Worm (Caenorhabditis elegans) whole organism, L1 larva: ENCODE data around the gene wrt-2.

ENCODE experiments used
- C04F5.9 ChIP-seq: sonication (generic microtip); optimal IDR thresholded peaks from 2 replicates; lab custom pipeline; 2016; ENCODE audit warnings: missing genetic modification characterization, missing compliant biosample characterization
- C34B4.2 ChIP-seq: sonication (generic microtip); optimal IDR thresholded peaks from 2 replicates; lab custom pipeline; 2017; ENCODE audit warnings: mild to moderate bottlenecking, missing genetic modification characterization, missing compliant biosample characterization
- F16B12.6 ChIP-seq: fragments of 150-350 bp; optimal IDR thresholded peaks from 2 replicates; lab custom pipeline; 2014; ENCODE audit warnings: missing biosample characterization, missing genetic modification characterization
- alr-1 ChIP-seq: fragments of 200-800 bp; sonication (Bioruptor generic); optimal IDR thresholded peaks from 2 replicates; lab custom pipeline; 2018; ENCODE audit warnings: borderline replicate concordance, mild to moderate bottlenecking, missing genetic modification characterization, missing compliant biosample characterization
- aly-2 ChIP-seq: fragments of 150-350 bp; optimal IDR thresholded peaks from 2 replicates; lab custom pipeline; 2014; ENCODE audit warnings: missing biosample characterization, missing genetic modification characterization
- ama-1 ChIP-seq: fragments of 150-350 bp; optimal IDR thresholded peaks from 2 replicates; lab custom pipeline; 2014
- blmp-1 ChIP-seq: fragments of 150-350 bp; optimal IDR thresholded peaks from 2 replicates; lab custom pipeline; 2014; ENCODE audit warnings: missing biosample characterization, missing genetic modification characterization
- ceh-63 ChIP-seq: fragments of 200-800 bp; sonication (Bioruptor generic); optimal IDR thresholded peaks from 2 replicates; lab custom pipeline; 2018; ENCODE audit warnings: mild to moderate bottlenecking, missing genetic modification characterization, missing compliant biosample characterization
- ceh-82 ChIP-seq, 3 experiments: fragments of 150-350 bp in 1 of 3; sonication (generic microtip) in 2 of 3; optimal IDR thresholded peaks; 2 replicates each; lab custom pipeline; 2014 to 2017; ENCODE audit warnings: missing biosample characterization in 3 of 3, missing genetic modification characterization in 3 of 3
- dpl-1 ChIP-seq, 3 experiments: fragments of 150-350 bp in 2 of 3; sonication (generic microtip) in 1 of 3; optimal IDR thresholded peaks; 2 replicates each; lab custom pipeline; 2014 to 2017; ENCODE audit warnings: missing biosample characterization in 3 of 3, missing genetic modification characterization in 3 of 3, missing genetic modification reagents in 3 of 3
- dsc-1 ChIP-seq: sonication (generic microtip); optimal IDR thresholded peaks from 2 replicates; lab custom pipeline; 2016; ENCODE audit warnings: mild to moderate bottlenecking, missing genetic modification characterization, missing compliant biosample characterization
- efl-1 ChIP-seq, 4 experiments: fragments of 150-350 bp; optimal IDR thresholded peaks in 3 of 4; peaks in 1 of 4; 1 replicate in 1 of 4; 2 replicates in 3 of 4; lab custom pipeline; 2014; ENCODE audit warnings: missing biosample characterization in 2 of 4, missing genetic modification characterization in 2 of 4, missing genetic modification reagents in 2 of 4
- egl-13 ChIP-seq: sonication (generic microtip); optimal IDR thresholded peaks from 2 replicates; lab custom pipeline; 2016; ENCODE audit warnings: missing genotype, missing genetic modification reagents, missing genetic modification characterization, missing compliant biosample characterization
- egl-27 ChIP-seq, 2 experiments: fragments of 150-350 bp in 1 of 2; sonication (generic microtip); optimal IDR thresholded peaks; 3 replicates each; lab custom pipeline; 2017 to 2018; ENCODE audit warnings: missing biosample characterization in 2 of 2, missing genetic modification characterization in 2 of 2, missing genetic modification reagents in 2 of 2
- elt-3 ChIP-seq, 6 experiments: fragments of 150-350 bp in 1 of 6; sonication (generic microtip); optimal IDR thresholded peaks; 2 replicates each; lab custom pipeline; 2017 to 2018; ENCODE audit warnings: missing biosample characterization in 6 of 6, missing genetic modification characterization in 6 of 6, inconsistent platforms in 1 of 6
- ets-5 ChIP-seq: fragments of 200-800 bp; sonication (Bioruptor generic); IDR thresholded peaks from 2 replicates; pipeline ENCODE4 v1.3.6; 2022; ENCODE audit warnings: missing genetic modification characterization, missing compliant biosample characterization
- fkh-8 ChIP-seq: sonication (generic microtip); optimal IDR thresholded peaks from 2 replicates; lab custom pipeline; 2016; ENCODE audit warnings: mild to moderate bottlenecking, missing genetic modification characterization, missing compliant biosample characterization
- grh-1 ChIP-seq: fragments of 200-800 bp; sonication (Bioruptor generic); IDR thresholded peaks from 2 replicates; pipeline ENCODE4 v1.3.6; 2022; ENCODE audit warnings: missing genetic modification reagents, missing genetic modification characterization, missing compliant biosample characterization
- hlh-17 ChIP-seq: fragments of 200-800 bp; sonication (Bioruptor generic); optimal IDR thresholded peaks from 2 replicates; lab custom pipeline; 2018; ENCODE audit warnings: missing genetic modification characterization, mild to moderate bottlenecking, missing compliant biosample characterization, moderate library complexity, borderline replicate concordance
- irx-1 ChIP-seq: sonication (generic microtip); optimal IDR thresholded peaks from 2 replicates; lab custom pipeline; 2016; ENCODE audit warnings: missing genetic modification characterization, missing compliant biosample characterization
- jun-1 ChIP-seq: fragments of 150-350 bp; optimal IDR thresholded peaks from 2 replicates; lab custom pipeline; 2014; ENCODE audit warnings: missing biosample characterization, missing genetic modification reagents, missing genetic modification characterization
- lin-13 ChIP-seq: fragments of 150-350 bp; optimal IDR thresholded peaks from 2 replicates; lab custom pipeline; 2014; ENCODE audit warnings: missing biosample characterization, missing genetic modification reagents, missing genetic modification characterization
- lin-35 ChIP-seq, 2 experiments: fragments of 150-350 bp; optimal IDR thresholded peaks; 2 replicates each; lab custom pipeline; 2014; ENCODE audit warnings: missing biosample characterization in 2 of 2, missing genetic modification characterization in 2 of 2, missing genetic modification reagents in 2 of 2
- lin-39 ChIP-seq: fragments of 150-350 bp; optimal IDR thresholded peaks from 2 replicates; lab custom pipeline; 2014; ENCODE audit warnings: missing biosample characterization, missing genetic modification reagents, missing genetic modification characterization
- lir-3 ChIP-seq: sonication (generic microtip); optimal IDR thresholded peaks from 2 replicates; lab custom pipeline; 2016; ENCODE audit warnings: mild to moderate bottlenecking, missing genetic modification characterization, moderate library complexity, missing compliant biosample characterization; ENCODE audit not compliant: poor library complexity
- lsy-2 ChIP-seq, 2 experiments: fragments of 150-350 bp; optimal IDR thresholded peaks; 2 replicates each; lab custom pipeline; 2014; ENCODE audit warnings: missing biosample characterization in 2 of 2, missing genetic modification characterization in 2 of 2
- mab-9 ChIP-seq: fragments of 200-800 bp; sonication (Bioruptor generic); IDR thresholded peaks from 2 replicates; pipeline ENCODE4 v1.3.6; 2022; ENCODE audit warnings: missing genetic modification reagents, missing genetic modification characterization, missing compliant biosample characterization
- mdl-1 ChIP-seq, 2 experiments: fragments of 150-350 bp; optimal IDR thresholded peaks; 2 replicates each; lab custom pipeline; 2014 to 2017; ENCODE audit warnings: missing biosample characterization in 2 of 2, missing genetic modification characterization in 2 of 2, inconsistent platforms in 1 of 2
- mef-2 ChIP-seq: fragments of 150-350 bp; optimal IDR thresholded peaks from 2 replicates; lab custom pipeline; 2014; ENCODE audit warnings: missing biosample characterization, missing genetic modification characterization
- nhr-11 ChIP-seq: fragments of 150-350 bp; optimal IDR thresholded peaks from 2 replicates; lab custom pipeline; 2014; ENCODE audit warnings: missing biosample characterization, missing genetic modification characterization
- nhr-12 ChIP-seq: sonication (generic microtip); optimal IDR thresholded peaks from 2 replicates; lab custom pipeline; 2017; ENCODE audit warnings: missing biosample characterization, missing genetic modification characterization
- nhr-19 ChIP-seq: fragments of 200-800 bp; sonication (Bioruptor generic); conservative IDR thresholded peaks from 2 replicates; pipeline ENCODE4 v1.3.6; 2022; ENCODE audit warnings: missing genetic modification characterization, missing compliant biosample characterization
- nhr-237 ChIP-seq: fragments of 150-350 bp; optimal IDR thresholded peaks from 2 replicates; lab custom pipeline; 2014; ENCODE audit warnings: missing biosample characterization, missing genetic modification characterization
- nhr-28 ChIP-seq: fragments of 150-350 bp; optimal IDR thresholded peaks from 2 replicates; lab custom pipeline; 2014; ENCODE audit warnings: missing biosample characterization, missing genetic modification characterization
- nhr-76 ChIP-seq: sonication (generic microtip); optimal IDR thresholded peaks from 2 replicates; lab custom pipeline; 2017; ENCODE audit warnings: missing biosample characterization, missing genetic modification characterization
- nhr-77 ChIP-seq: fragments of 150-350 bp; optimal IDR thresholded peaks from 2 replicates; lab custom pipeline; 2014; ENCODE audit warnings: missing biosample characterization, missing genetic modification characterization
- nhr-84 ChIP-seq: sonication (generic microtip); optimal IDR thresholded peaks from 2 replicates; lab custom pipeline; 2017; ENCODE audit warnings: missing biosample characterization, missing genetic modification characterization
- pag-3 ChIP-seq: sonication (generic microtip); optimal IDR thresholded peaks from 2 replicates; lab custom pipeline; 2017; ENCODE audit warnings: missing genetic modification characterization, mild to moderate bottlenecking, missing compliant biosample characterization, antibody characterized with exemption, borderline replicate concordance; ENCODE audit not compliant: insufficient read depth
- snpc-4 ChIP-seq: fragments of 150-350 bp; optimal IDR thresholded peaks from 2 replicates; lab custom pipeline; 2014; ENCODE audit warnings: missing biosample characterization, missing genetic modification characterization
- snu-23 ChIP-seq: sonication (generic microtip); optimal IDR thresholded peaks from 2 replicates; lab custom pipeline; 2016; ENCODE audit warnings: missing genetic modification characterization, missing compliant biosample characterization
- sox-4 ChIP-seq: sonication (generic microtip); optimal IDR thresholded peaks from 2 replicates; lab custom pipeline; 2016; ENCODE audit warnings: missing genetic modification characterization, missing compliant biosample characterization
- sptf-1 ChIP-seq: fragments of 150-350 bp; optimal IDR thresholded peaks from 2 replicates; lab custom pipeline; 2014; ENCODE audit warnings: missing biosample characterization, missing genetic modification characterization
- sup-37 ChIP-seq: fragments of 200-800 bp; sonication (Bioruptor generic); optimal IDR thresholded peaks from 2 replicates; lab custom pipeline; 2018; ENCODE audit warnings: mild to moderate bottlenecking, missing genetic modification characterization, missing compliant biosample characterization
- swsn-7 ChIP-seq: sonication (generic microtip); optimal IDR thresholded peaks from 2 replicates; lab custom pipeline; 2016; ENCODE audit warnings: missing genetic modification characterization, missing compliant biosample characterization
- unc-30 ChIP-seq: sonication (generic microtip); optimal IDR thresholded peaks from 2 replicates; lab custom pipeline; 2017; ENCODE audit warnings: missing biosample characterization, missing genetic modification characterization
- unc-86 ChIP-seq: sonication (generic microtip); optimal IDR thresholded peaks from 2 replicates; lab custom pipeline; 2016; ENCODE audit warnings: missing genetic modification characterization, missing compliant biosample characterization
- unc-98 ChIP-seq: fragments of 200-800 bp; sonication (Bioruptor generic); IDR thresholded peaks from 2 replicates; pipeline ENCODE4 v1.3.6; 2022; ENCODE audit warnings: missing genetic modification characterization, missing compliant biosample characterization
- vab-15 ChIP-seq: sonication (generic microtip); optimal IDR thresholded peaks from 2 replicates; lab custom pipeline; 2017; ENCODE audit warnings: missing genotype, mild to moderate bottlenecking, missing genetic modification characterization, missing compliant biosample characterization
- xbp-1 ChIP-seq: sonication (generic microtip); optimal IDR thresholded peaks from 2 replicates; lab custom pipeline; 2016; ENCODE audit warnings: missing genetic modification characterization, missing compliant biosample characterization
- zag-1 ChIP-seq: fragments of 150-350 bp; optimal IDR thresholded peaks from 2 replicates; lab custom pipeline; 2014; ENCODE audit warnings: missing biosample characterization, missing genetic modification characterization
- ztf-11 ChIP-seq, 2 experiments: sonication (generic microtip); optimal IDR thresholded peaks; 2 replicates each; lab custom pipeline; 2016 to 2017; ENCODE audit warnings: missing genetic modification characterization in 2 of 2, missing biosample characterization in 1 of 2, missing compliant biosample characterization in 1 of 2
- ztf-4 ChIP-seq: fragments of 150-350 bp; optimal IDR thresholded peaks from 2 replicates; lab custom pipeline; 2014; ENCODE audit warnings: missing biosample characterization, missing genetic modification characterization

wrt-2 gene

DNA sequence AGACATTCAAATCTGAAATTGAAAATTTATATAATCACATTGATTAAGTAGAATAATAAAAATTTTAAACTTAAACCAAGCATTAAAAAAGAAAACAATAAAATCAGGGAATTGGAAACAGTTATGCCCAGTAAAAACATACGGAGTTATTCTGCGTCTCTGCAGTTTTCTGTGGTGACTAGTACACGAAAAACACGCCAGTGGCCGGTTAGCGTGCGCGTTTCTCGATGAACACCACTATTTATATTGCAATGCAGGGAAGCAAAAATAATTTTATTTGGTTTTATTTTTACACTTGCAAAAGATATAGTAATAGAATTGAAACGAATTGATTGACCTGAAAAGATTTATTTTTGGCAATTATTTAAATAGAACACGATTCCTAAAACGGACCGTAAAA lies 5.7 kb upstream of the wrt-2 start, which contains the start of gene sec-3 (continued):
- TF ChIP-seq xbp-1 (peak; percentile 90), dsc-1 (peak; percentile 92), unc-86 (peak; percentile 81), fkh-8 (tag; lab: Kevin White, UChicago) (peak; percentile 67), lin-35 (GFP tag; optimal IDR thresholded peaks at IDR 0.05; lab: Kevin White, UChicago) (peak; percentile 74 to 89), egl-27 (tag; optimal IDR thresholded peaks at IDR 0.05; lab: Kevin White, UChicago) (no peak), snpc-4 (tag; lab: Kevin White, UChicago) (peak; percentile 83), sptf-1 (tag; lab: Kevin White, UChicago) (no peak), lir-3 (tag; lab: Kevin White, UChicago) (peak; percentile 62), ceh-82 (tag; optimal IDR thresholded peaks at IDR 0.05; lab: Kevin White, UChicago) (peak; percentile 80 to 90 (median 88)), elt-3 (tag; optimal IDR thresholded peaks at IDR 0.05; lab: Kevin White, UChicago) (peak in 3 of 6 experiments; percentile 27 to 91 (median 45)), nhr-19 (GFP tag; lab: Robert Waterston, UW) (peak; percentile 86), ets-5 (GFP tag; lab: Robert Waterston, UW) (no peak), nhr-76 (tag; lab: Kevin White, UChicago) (peak; percentile 16), ama-1 (lab: Kevin White, UChicago) (peak; percentile 29), C34B4.2 (tag; lab: Kevin White, UChicago) (no peak), swsn-7 (tag; lab: Kevin White, UChicago) (peak; percentile 92), efl-1 (optimal IDR thresholded peaks at IDR 0.05; lab: Kevin White, UChicago) (peak; percentile 75 to 79), efl-1 (GFP tag; optimal IDR thresholded peaks at IDR 0.05 in 1 of 2; lab: Kevin White, UChicago) (peak; percentile 64 to 96), nhr-28 (no peak), nhr-11 (tag; lab: Kevin White, UChicago) (peak; percentile 65), ztf-11 (tag; optimal IDR thresholded peaks at IDR 0.05; lab: Kevin White, UChicago) (peak in 1 of 2 experiments; percentile 51), aly-2 (tag; lab: Kevin White, UChicago) (peak; percentile 75), vab-15 (no peak), sup-37 (GFP tag; lab: Kevin White, UChicago) (peak; percentile 27), snu-23 (peak; percentile 95), unc-98 (GFP tag; lab: Robert Waterston, UW) (no peak), mdl-1 (tag; optimal IDR thresholded peaks at IDR 0.05; lab: Kevin White, UChicago) (peak in 1 of 2 experiments; percentile 76), egl-13 (tag; lab: Kevin White, UChicago) (peak; percentile 74), lsy-2 (tag; optimal IDR thresholded peaks at IDR 0.05; lab: Kevin White, UChicago) (peak; percentile 85 to 89), nhr-77 (tag; lab: Kevin White, UChicago) (peak; percentile 81), mab-9 (peak; percentile 54; the same call in 1 of the 2 replicates), nhr-12 (tag; lab: Kevin White, UChicago) (no peak), hlh-17 (GFP tag; lab: Kevin White, UChicago) (no peak), jun-1 (tag; lab: Kevin White, UChicago) (peak; percentile 41), blmp-1 (tag; lab: Kevin White, UChicago) (peak; percentile 77), pag-3 (tag; lab: Kevin White, UChicago) (no peak), F16B12.6 (tag; lab: Kevin White, UChicago) (peak; percentile 60), lin-39 (tag; lab: Kevin White, UChicago) (peak; percentile 90), mef-2 (tag; lab: Kevin White, UChicago) (no peak), C04F5.9 (tag; lab: Kevin White, UChicago) (peak; percentile 49), lin-13 (GFP tag; lab: Kevin White, UChicago) (peak; percentile 80), ceh-63 (no peak), sox-4 (tag; lab: Kevin White, UChicago) (peak; percentile 15), ztf-4 (peak; percentile 57), dpl-1 (GFP tag; optimal IDR thresholded peaks at IDR 0.05; lab: Kevin White, UChicago) (peak; percentile 67 to 82 (median 80)), unc-30 (tag; lab: Kevin White, UChicago) (no peak), alr-1 (tag; lab: Kevin White, UChicago) (no peak), nhr-237 (tag; lab: Kevin White, UChicago) (peak; percentile 69), nhr-84 (tag; lab: Kevin White, UChicago) (no peak), grh-1 (GFP tag; lab: Robert Waterston, UW) (peak; percentile 70), irx-1 (peak; percentile 83), zag-1 (no peak)
